Fruit fly (Drosophila melanogaster): Measurements from ENCODE around the gene CG18170.
A peak's percentile ranks its signal among the peaks of the same experiment; 100 is the strongest.

Gene CG18170

DNA sequence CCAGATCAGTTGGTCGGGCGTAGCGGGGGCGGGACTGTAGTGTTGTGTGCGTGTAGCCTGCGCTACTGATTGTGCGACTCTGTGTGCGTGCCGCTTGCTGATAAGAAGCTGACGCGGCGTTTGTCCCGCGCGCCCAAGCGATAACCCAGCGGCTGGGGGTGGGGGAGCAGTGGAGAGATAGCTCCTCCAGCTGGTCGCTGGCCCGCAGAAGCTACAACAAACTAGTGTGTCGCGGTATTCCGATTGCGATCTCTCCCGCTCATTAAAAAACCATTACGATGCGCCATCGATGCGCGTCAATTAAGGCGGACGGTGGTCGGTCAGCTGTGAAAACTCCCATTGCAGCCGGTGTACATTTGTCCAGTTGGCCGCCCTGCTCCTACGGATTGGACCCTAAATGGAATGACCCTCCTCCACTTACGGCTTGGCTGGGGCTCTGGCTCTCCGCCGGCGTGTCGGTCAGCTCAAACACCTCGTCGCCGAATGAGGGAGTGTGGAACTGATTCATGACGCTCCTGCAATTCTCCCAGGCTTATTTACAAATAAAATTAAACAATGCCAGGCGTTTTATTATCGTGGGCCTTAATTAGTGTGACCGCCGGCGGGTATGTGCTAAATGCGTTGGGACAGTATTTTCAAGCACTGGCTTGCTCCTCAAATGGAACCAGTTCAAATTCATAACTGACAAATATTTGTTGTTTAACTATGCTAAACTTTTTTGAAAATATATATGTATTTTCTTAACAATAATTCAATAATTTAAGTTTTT, 506 bp upstream of the CG18170 start, which contains the start of gene CG12104 (continued):
- TF ChIP-seq Drgx (GFP tag; IDR thresholded peaks at IDR 0.05), result no peak
- peak; percentile 12 for TF ChIP-seq BEAF-32 (GFP tag; optimal IDR thresholded peaks at IDR 0.05)
- peak; percentile 48 for TF ChIP-seq CG2712 (tag; optimal IDR thresholded peaks at IDR 0.05)
- TF ChIP-seq p53 (GFP tag; optimal IDR thresholded peaks at IDR 0.05), result no peak
- TF ChIP-seq Med (GFP tag), result peak; percentile 82
- peak; percentile 27 for TF ChIP-seq CG1529 (GFP tag; optimal IDR thresholded peaks at IDR 0.05)
- no peak for TF ChIP-seq Bdp1 (GFP tag; optimal IDR thresholded peaks at IDR 0.05)
- no peak for TF ChIP-seq Deaf1 (tag; optimal IDR thresholded peaks at IDR 0.05)
- TF ChIP-seq Ssrp (tag; optimal IDR thresholded peaks at IDR 0.05), result no peak
- no peak for TF ChIP-seq CG10274 (GFP tag; optimal IDR thresholded peaks at IDR 0.05)
- TF ChIP-seq ewg (GFP tag; optimal IDR thresholded peaks at IDR 0.05), result no peak
- TF ChIP-seq kay (GFP tag; optimal IDR thresholded peaks at IDR 0.05), result no peak
- no peak for TF ChIP-seq Oli (tag; optimal IDR thresholded peaks at IDR 0.05)
- TF ChIP-seq Dad (GFP tag; optimal IDR thresholded peaks at IDR 0.05), result no peak
- no peak for TF ChIP-seq CG2875 (GFP tag; optimal IDR thresholded peaks at IDR 0.05)
- TF ChIP-seq tgo (GFP tag; IDR thresholded peaks at IDR 0.05), result no peak
- no peak for TF ChIP-seq Six4 (GFP tag; optimal IDR thresholded peaks at IDR 0.05)
- TF ChIP-seq amos (GFP tag; IDR thresholded peaks at IDR 0.05; ENCODE audit: partially characterized antibody), result peak; percentile 35; the same call in 1 of the 2 replicates
- TF ChIP-seq ken (GFP tag; IDR thresholded peaks at IDR 0.05), result no peak
- TF ChIP-seq CG3847 (GFP tag; IDR thresholded peaks at IDR 0.05), result no peak
- TF ChIP-seq CG11696 (GFP tag; IDR thresholded peaks at IDR 0.05), result no peak
- TF ChIP-seq pum (GFP tag; optimal IDR thresholded peaks at IDR 0.05), result no peak
- no peak for TF ChIP-seq CG3281 (GFP tag; optimal IDR thresholded peaks at IDR 0.05)
- TF ChIP-seq CG15479 (GFP tag; optimal IDR thresholded peaks at IDR 0.05), result peak; percentile 91
- TF ChIP-seq crp (GFP tag; optimal IDR thresholded peaks at IDR 0.05), result peak in 1 of 2 experiments; percentile 53
- no peak for TF ChIP-seq sima (GFP tag; optimal IDR thresholded peaks at IDR 0.05)
- no peak for TF ChIP-seq shn (GFP tag; optimal IDR thresholded peaks at IDR 0.05)
- TF ChIP-seq fd64A (GFP tag; optimal IDR thresholded peaks at IDR 0.05), result no peak
- TF ChIP-seq gsb (GFP tag; IDR thresholded peaks at IDR 0.05), result no peak
- TF ChIP-seq ttk (GFP tag; IDR thresholded peaks at IDR 0.05), result no peak
- no peak for TF ChIP-seq CG14860 (GFP tag; IDR thresholded peaks at IDR 0.05; ENCODE audit: partially characterized antibody)
- TF ChIP-seq crol (GFP tag; IDR thresholded peaks at IDR 0.05), result peak; percentile 96
- TF ChIP-seq CG12769 (tag; optimal IDR thresholded peaks at IDR 0.05), result no peak
- no peak for TF ChIP-seq CG9932 (GFP tag; IDR thresholded peaks at IDR 0.05)
- no peak for TF ChIP-seq Aef1 (GFP tag; IDR thresholded peaks at IDR 0.05)
- no peak for TF ChIP-seq wek (GFP tag; optimal IDR thresholded peaks at IDR 0.05)
- no peak for TF ChIP-seq CG31388 (GFP tag; optimal IDR thresholded peaks at IDR 0.05)
- no peak for TF ChIP-seq Lpt (GFP tag; optimal IDR thresholded peaks at IDR 0.05)
- TF ChIP-seq CG6254 (GFP tag; optimal IDR thresholded peaks at IDR 0.05), result no peak
- TF ChIP-seq Dek (tag; optimal IDR thresholded peaks at IDR 0.05), result no peak
- peak; percentile 64 for TF ChIP-seq CG33557 (GFP tag; optimal IDR thresholded peaks at IDR 0.05)
- no peak for TF ChIP-seq Tbp (GFP tag; optimal IDR thresholded peaks at IDR 0.05)
- TF ChIP-seq C15 (GFP tag; IDR thresholded peaks at IDR 0.05), result no peak
- TF ChIP-seq Doc2 (GFP tag; IDR thresholded peaks at IDR 0.05), result no peak
- TF ChIP-seq Ets65A (GFP tag), result peak; percentile 86
- no peak for TF ChIP-seq CG6813 (GFP tag; optimal IDR thresholded peaks at IDR 0.05)
- no peak for TF ChIP-seq D (optimal IDR thresholded peaks at IDR 0.05)
- TF ChIP-seq D (GFP tag; optimal IDR thresholded peaks at IDR 0.05), result peak; percentile 14
- TF ChIP-seq CG13123 (GFP tag; optimal IDR thresholded peaks at IDR 0.05), result no peak
- no peak for TF ChIP-seq HLH3B (GFP tag; IDR thresholded peaks at IDR 0.05)
- no peak for TF ChIP-seq CG7839 (tag; optimal IDR thresholded peaks at IDR 0.05)

Measured in whole organism, embryonic.